Fruit fly (Drosophila melanogaster) whole organism, embryonic: Measurements from ENCODE around the gene Uba2.
A peak's percentile ranks its signal among the peaks of the same experiment; 100 is the strongest.

Experiments used
- CG15269 ChIP-seq: fragments of 200-800 bp; sonication (Bioruptor generic); optimal IDR thresholded peaks from 2 replicates; lab custom pipeline; 2018; ENCODE audit warnings: missing biosample characterization, mild to moderate bottlenecking, missing genetic modification characterization, moderate library complexity
- CG1647 ChIP-seq: fragments of 200-800 bp; sonication (Bioruptor generic); optimal IDR thresholded peaks from 3 replicates; lab custom pipeline; 2016; ENCODE audit warnings: missing biosample characterization, missing genetic modification characterization
- CG18011 ChIP-seq: fragments of 200-800 bp; sonication (Bioruptor generic); optimal IDR thresholded peaks from 2 replicates; lab custom pipeline; 2017; ENCODE audit warnings: missing biosample characterization, missing genetic modification characterization, mild to moderate bottlenecking, moderate library complexity, missing genotype
- CG3281 ChIP-seq: fragments of 200-800 bp; sonication (Bioruptor generic); optimal IDR thresholded peaks from 3 replicates; lab custom pipeline; 2017; ENCODE audit warnings: missing biosample characterization, mild to moderate bottlenecking, missing genetic modification characterization
- HHEX ChIP-seq: fragments of 200-800 bp; sonication (Bioruptor generic); optimal IDR thresholded peaks from 3 replicates; lab custom pipeline; 2017; ENCODE audit warnings: missing biosample characterization, mild to moderate bottlenecking, missing genetic modification characterization, missing genetic modification reagents
- HLH54F ChIP-seq: fragments of 200-800 bp; sonication (Bioruptor generic); optimal IDR thresholded peaks from 3 replicates; lab custom pipeline; 2016; ENCODE audit warnings: missing biosample characterization, missing genetic modification characterization
- HmgZ ChIP-seq: fragments of 200-800 bp; sonication (Bioruptor generic); optimal IDR thresholded peaks from 2 replicates; lab custom pipeline; 2018; ENCODE audit warnings: missing biosample characterization, mild to moderate bottlenecking, missing genetic modification characterization
- NFAT ChIP-seq: fragments of 200-800 bp; sonication (Bioruptor generic); IDR thresholded peaks from 2 replicates; pipeline ENCODE4 v1.3.6; 2022; ENCODE audit warnings: missing biosample characterization, missing genetic modification characterization
- en ChIP-seq: fragments of 200-800 bp; sonication (Bioruptor generic); optimal IDR thresholded peaks from 2 replicates; lab custom pipeline; 2016; ENCODE audit warnings: missing biosample characterization, missing genetic modification characterization
- nom ChIP-seq: fragments of 200-800 bp; sonication (Bioruptor generic); optimal IDR thresholded peaks from 2 replicates; lab custom pipeline; 2017; ENCODE audit warnings: missing biosample characterization, missing genetic modification characterization, mild to moderate bottlenecking, moderate library complexity, missing genetic modification reagents
- peb ChIP-seq: fragments of 200-800 bp; sonication (Bioruptor generic); IDR thresholded peaks from 2 replicates; pipeline ENCODE4 v1.3.6; 2022; ENCODE audit warnings: missing biosample characterization, missing genetic modification characterization
- pros ChIP-seq: fragments of 200-800 bp; sonication (Bioruptor generic); optimal IDR thresholded peaks from 3 replicates; lab custom pipeline; 2019; ENCODE audit warnings: missing biosample characterization, mild to moderate bottlenecking, missing genetic modification characterization, moderate library complexity
- vvl ChIP-seq: fragments of 200-800 bp; sonication (Bioruptor generic); IDR thresholded peaks from 2 replicates; pipeline ENCODE4 v1.3.6; 2022; ENCODE audit warnings: missing biosample characterization, missing genetic modification characterization

- peak; percentile 45 for TF ChIP-seq HHEX (GFP tag; lab: Kevin White, UChicago)
- TF ChIP-seq en (GFP tag; lab: Kevin White, UChicago): no peak
- TF ChIP-seq NFAT (GFP tag; lab: Robert Waterston, UW): no peak
- no peak for TF ChIP-seq peb (GFP tag; lab: Robert Waterston, UW)
- no peak for TF ChIP-seq nom (GFP tag; lab: Kevin White, UChicago)
- no peak for TF ChIP-seq pros (GFP tag; lab: Kevin White, UChicago)
- TF ChIP-seq CG3281: peak; percentile 10
- TF ChIP-seq vvl (GFP tag; lab: Robert Waterston, UW): no peak
- peak; percentile 44 for TF ChIP-seq CG15269 (tag; lab: Kevin White, UChicago)
- peak; percentile 51 for TF ChIP-seq HmgZ
- no peak for TF ChIP-seq CG18011 (GFP tag; lab: Kevin White, UChicago)
- no peak for TF ChIP-seq HLH54F
- TF ChIP-seq CG1647 (GFP tag; lab: Kevin White, UChicago): no peak
Observed at dm6 chr3L:8093553-8093952, 34.1 kb downstream of the Uba2 start.
